Worm (Caenorhabditis elegans) whole organism, dauer: Measurements from ENCODE around the gene dmsr-1.
"Not testable (repeated sequence)": the region's sequence is repeated elsewhere in the genome, so short reads cannot be mapped to it uniquely, and the experiment has no call there.

Source experiments
- unc-62 ChIP-seq: sonication (generic microtip); optimal IDR thresholded peaks from 2 replicates; lab custom pipeline; 2017; ENCODE audit warnings: missing biosample characterization, missing genetic modification reagents, missing genetic modification characterization

The dmsr-1 gene

DNA sequence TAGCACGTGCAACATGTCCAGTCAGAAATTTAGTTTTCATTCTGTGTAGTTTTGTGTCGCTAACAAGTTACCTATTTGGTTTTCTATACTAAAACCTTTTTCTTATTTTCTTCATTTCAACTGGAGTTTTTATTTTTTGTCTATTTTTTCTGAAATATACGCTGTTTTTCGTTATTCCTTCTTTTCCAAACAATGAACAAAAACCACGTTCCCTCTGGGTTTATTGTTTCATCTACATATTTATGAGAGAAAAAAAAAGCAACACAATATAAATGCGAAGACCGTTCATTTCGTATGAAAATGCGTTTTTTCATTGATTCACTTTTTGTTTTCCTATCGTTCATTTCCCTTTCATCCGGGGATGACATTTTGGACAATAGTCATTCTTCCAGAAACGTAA, 40.8 kb downstream of the dmsr-1 start, which contains the start of gene T11F9.22:
T11F9.22 (plus strand) TSS at position 301 of the 400 bp plus-strand sequence.
- TF ChIP-seq unc-62 = no peak

- TF ChIP-seq unc-62 = not testable (repeated sequence)
These were observed 42.2 kb downstream of the dmsr-1 start, which contains the start of gene T11F9.14 for ce11 chrV:11480734-11481133. TSS of gene T11F9.14 (minus strand) at chrV:11480834.

ce11 chrV:11483580-11484092, 45.1 kb downstream of the dmsr-1 start, which contains the start of gene col-157:
TSS of gene col-157 (plus strand) at chrV:11484042.
- not testable (repeated sequence) for TF ChIP-seq unc-62

DNA sequence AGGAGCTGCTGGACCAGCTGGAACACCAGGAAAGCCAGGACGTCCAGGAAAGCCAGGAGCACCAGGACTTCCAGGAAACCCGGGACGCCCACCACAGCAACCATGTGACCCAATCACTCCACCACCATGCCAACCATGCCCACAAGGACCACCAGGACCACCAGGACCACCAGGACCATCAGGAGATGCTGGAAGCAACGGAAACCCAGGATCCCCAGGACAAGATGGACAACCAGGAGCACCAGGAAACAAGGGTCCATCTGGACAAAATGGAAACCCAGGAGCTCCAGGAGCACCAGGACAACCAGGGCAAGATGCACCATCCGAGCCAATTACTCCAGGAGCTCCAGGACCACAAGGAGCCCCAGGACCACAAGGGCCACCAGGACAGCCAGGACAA, 45.8 kb downstream of the dmsr-1 start:
- TF ChIP-seq unc-62 = no peak

DNA sequence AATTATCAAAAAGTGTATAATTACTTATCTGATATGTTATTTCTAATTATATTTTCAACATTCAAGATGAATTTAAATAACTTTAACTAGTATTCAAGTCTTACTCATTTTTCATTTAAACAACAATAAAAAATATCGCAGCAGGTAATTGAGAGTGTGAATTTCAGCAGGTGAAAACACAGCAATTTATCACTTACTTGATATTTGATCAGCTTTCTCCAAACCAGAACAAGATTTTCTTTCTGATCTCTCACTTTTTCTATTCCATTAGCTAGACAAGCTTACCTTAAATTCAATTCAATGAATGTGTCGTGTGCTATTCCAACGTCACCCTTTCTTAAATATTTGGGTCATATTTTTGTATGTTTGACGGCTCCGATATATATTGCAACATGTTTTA, 47.0 kb downstream of the dmsr-1 start, which contains the start of gene srh-1:
srh-1 (plus strand) TSS at position 301 of the 400 bp plus-strand sequence.
- no peak for TF ChIP-seq unc-62

DNA sequence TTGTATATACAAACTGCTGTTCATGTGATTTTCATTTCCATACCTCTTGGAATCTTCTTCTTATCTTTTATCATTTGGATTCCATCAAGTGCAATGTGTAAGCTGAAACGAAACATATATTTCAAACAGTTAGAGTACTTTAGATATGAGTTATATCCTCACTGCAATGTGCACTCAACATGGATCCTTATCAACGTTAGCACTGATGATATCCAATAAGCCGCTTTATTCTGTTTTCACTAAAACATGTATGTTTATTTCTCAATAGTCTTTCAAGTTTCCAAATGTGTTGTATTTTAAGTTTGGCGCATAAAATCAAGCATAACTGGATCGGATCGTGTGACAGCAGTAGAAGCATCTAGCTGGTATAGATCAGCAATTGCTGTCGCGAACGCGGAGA, 48.1 kb downstream of the dmsr-1 start, which contains the start of gene T11F9.10:
T11F9.10 (plus strand) TSS at position 301 of the 400 bp plus-strand sequence.
- TF ChIP-seq unc-62 = no peak

ce11 chrV:11488288-11488687, 49.7 kb downstream of the dmsr-1 start:
- TF ChIP-seq unc-62 = no peak

- no peak for TF ChIP-seq unc-62
These were observed 51.8 kb downstream of the dmsr-1 start, which contains the start of gene dhs-19 for ce11 chrV:11490382-11490781. TSS of gene dhs-19 (minus strand) at chrV:11490482.
